Worm (Caenorhabditis elegans): ENCODE results near the gene F35D2.2.

DNA sequence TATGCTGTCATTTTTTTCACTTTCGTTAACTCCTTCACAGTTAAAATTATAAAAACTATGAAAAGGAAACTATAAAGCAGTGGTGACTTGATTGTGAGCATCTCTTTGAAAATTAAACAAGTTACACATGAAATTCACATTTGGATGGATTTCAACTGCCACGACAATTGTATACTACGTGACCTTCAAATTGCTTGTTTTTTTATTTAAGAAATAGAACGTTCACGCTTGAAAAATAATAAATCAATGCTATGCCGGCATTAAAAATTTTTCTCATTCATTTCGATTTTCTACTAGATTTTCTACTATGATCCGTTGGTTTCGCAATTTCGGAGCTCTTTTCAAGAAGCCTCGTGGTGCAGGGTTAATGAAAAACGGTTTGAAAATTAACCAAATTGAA lies 48.8 kb upstream of the F35D2.2 start, which contains the start of the genes ZK1290.7 and rnh-1.1:
- TF ChIP-seq M03D4.4 (tag; optimal IDR thresholded peaks at IDR 0.05) (no peak), nhr-12 (tag; optimal IDR thresholded peaks at IDR 0.05) (no peak), ceh-43 (GFP tag; optimal IDR thresholded peaks at IDR 0.05) (no peak), nhr-2 (tag; optimal IDR thresholded peaks at IDR 0.05) (no peak), blmp-1 (tag; optimal IDR thresholded peaks at IDR 0.05) (no peak), unc-120 (tag; optimal IDR thresholded peaks at IDR 0.05; ENCODE audit: poor library complexity, severe bottlenecking) (no peak), unc-39 (tag; optimal IDR thresholded peaks at IDR 0.05) (no peak), elt-1 (tag; optimal IDR thresholded peaks at IDR 0.05; ENCODE audit: borderline replicate concordance, insufficient read depth) (no peak), lsy-2 (tag; optimal IDR thresholded peaks at IDR 0.05) (no peak), lin-32 (GFP tag; optimal IDR thresholded peaks at IDR 0.05) (no peak)

Data from whole organism, mixed stage, embryonic.